Fruit fly (Drosophila melanogaster) whole organism, embryonic: ENCODE results near the gene CG12081.

Source experiments
- Atf-2 ChIP-seq: fragments of 200-800 bp; sonication (Bioruptor generic); optimal IDR thresholded peaks from 2 replicates; lab custom pipeline; 2016; ENCODE audit warnings: missing biosample characterization, missing genetic modification characterization
- Awh ChIP-seq: fragments of 200-800 bp; sonication (Bioruptor generic); IDR thresholded peaks from 2 replicates; pipeline ENCODE4, ENCODE4 v1.3.6; 2022; ENCODE audit warnings: missing biosample characterization, missing genetic modification characterization
- BtbVII ChIP-seq: fragments of 200-800 bp; sonication (Bioruptor generic); optimal IDR thresholded peaks from 3 replicates; lab custom pipeline; 2017; ENCODE audit warnings: missing biosample characterization, mild to moderate bottlenecking, missing genetic modification characterization
- CG10543 ChIP-seq: fragments of 200-800 bp; sonication (Bioruptor generic); optimal IDR thresholded peaks from 3 replicates; lab custom pipeline; 2017; ENCODE audit warnings: missing biosample characterization, mild to moderate bottlenecking, missing genetic modification characterization, moderate library complexity
- CG11247 ChIP-seq: fragments of 200-800 bp; sonication (Bioruptor generic); IDR thresholded peaks from 2 replicates; pipeline ENCODE4 v1.3.6; 2022; ENCODE audit warnings: missing biosample characterization, missing genetic modification characterization
- CG11504 ChIP-seq: fragments of 200-800 bp; sonication (Bioruptor generic); optimal IDR thresholded peaks from 3 replicates; lab custom pipeline; 2019; ENCODE audit warnings: missing biosample characterization, mild to moderate bottlenecking, missing genetic modification characterization, moderate library complexity
- CG11560 ChIP-seq: fragments of 200-800 bp; sonication (Bioruptor generic); IDR thresholded peaks from 3 replicates; pipeline ENCODE4 v1.3.6; 2022; ENCODE audit warnings: missing biosample characterization, missing genetic modification characterization
- CG12155 ChIP-seq: fragments of 200-800 bp; sonication (Bioruptor generic); optimal IDR thresholded peaks from 3 replicates; lab custom pipeline; 2016; ENCODE audit warnings: missing biosample characterization, missing genetic modification characterization
- CG1647 ChIP-seq: fragments of 200-800 bp; sonication (Bioruptor generic); optimal IDR thresholded peaks from 3 replicates; lab custom pipeline; 2016; ENCODE audit warnings: missing biosample characterization, missing genetic modification characterization
- CG18599 ChIP-seq: fragments of 200-800 bp; sonication (Bioruptor generic); optimal IDR thresholded peaks from 3 replicates; lab custom pipeline; 2017; ENCODE audit warnings: missing biosample characterization, missing genetic modification characterization, mild to moderate bottlenecking, moderate library complexity, missing genetic modification reagents
- CG32772 ChIP-seq: fragments of 200-800 bp; sonication (Bioruptor generic); IDR thresholded peaks from 2 replicates; pipeline ENCODE4 v1.3.6; 2022; ENCODE audit warnings: missing biosample characterization, missing genetic modification characterization
- CG4328 ChIP-seq: fragments of 200-800 bp; sonication (Bioruptor generic); optimal IDR thresholded peaks from 3 replicates; lab custom pipeline; 2017; ENCODE audit warnings: missing biosample characterization, missing genetic modification reagents, missing genetic modification characterization
- CG6254 ChIP-seq: fragments of 200-800 bp; sonication (Bioruptor generic); optimal IDR thresholded peaks from 3 replicates; lab custom pipeline; 2017; ENCODE audit warnings: mild to moderate bottlenecking, missing biosample characterization, missing genetic modification reagents, missing genetic modification characterization
- CG6683 ChIP-seq: fragments of 200-800 bp; sonication (Bioruptor generic); optimal IDR thresholded peaks from 2 replicates; lab custom pipeline; 2017; ENCODE audit warnings: missing biosample characterization, mild to moderate bottlenecking, missing genetic modification characterization, missing genetic modification reagents
- CG8281 ChIP-seq: fragments of 200-800 bp; sonication (Bioruptor generic); optimal IDR thresholded peaks from 2 replicates; lab custom pipeline; 2018; ENCODE audit warnings: missing biosample characterization, mild to moderate bottlenecking, missing genetic modification characterization, moderate library complexity
- CG9727 ChIP-seq: fragments of 200-800 bp; sonication (Bioruptor generic); optimal IDR thresholded peaks from 3 replicates; lab custom pipeline; 2017; ENCODE audit warnings: missing biosample characterization, mild to moderate bottlenecking, missing genetic modification characterization
- CG9932 ChIP-seq: fragments of 200-800 bp; sonication (Bioruptor generic); IDR thresholded peaks from 2 replicates; pipeline ENCODE4 v1.3.6; 2022; ENCODE audit warnings: missing biosample characterization, missing genetic modification characterization
- CTCF ChIP-seq: fragments of 200-800 bp; sonication (Bioruptor generic); optimal IDR thresholded peaks from 2 replicates; lab custom pipeline; 2017; ENCODE audit warnings: missing biosample characterization, mild to moderate bottlenecking, missing genetic modification characterization, moderate library complexity
- CoRest ChIP-seq: fragments of 200-800 bp; sonication (Bioruptor generic); optimal IDR thresholded peaks from 3 replicates; lab custom pipeline; 2018; ENCODE audit warnings: missing biosample characterization, mild to moderate bottlenecking, missing genetic modification characterization, moderate library complexity
- E2f2 ChIP-seq: fragments of 200-800 bp; sonication (Bioruptor generic); IDR thresholded peaks from 2 replicates; pipeline ENCODE4 v1.3.6; 2022; ENCODE audit warnings: missing biosample characterization, missing genetic modification characterization
- Fer1 ChIP-seq: fragments of 200-800 bp; sonication (Bioruptor generic); optimal IDR thresholded peaks from 2 replicates; lab custom pipeline; 2017; ENCODE audit warnings: missing biosample characterization, mild to moderate bottlenecking, missing genetic modification characterization
- Fer3 ChIP-seq: fragments of 200-800 bp; sonication (Bioruptor generic); optimal IDR thresholded peaks from 2 replicates; lab custom pipeline; 2018; ENCODE audit warnings: missing biosample characterization, mild to moderate bottlenecking, missing genetic modification characterization, moderate library complexity
- HLH54F ChIP-seq: fragments of 200-800 bp; sonication (Bioruptor generic); optimal IDR thresholded peaks from 3 replicates; lab custom pipeline; 2016; ENCODE audit warnings: missing biosample characterization, missing genetic modification characterization
- HLHmδ ChIP-seq: fragments of 200-800 bp; sonication (Bioruptor generic); optimal IDR thresholded peaks from 2 replicates; lab custom pipeline; 2018; ENCODE audit warnings: missing biosample characterization, mild to moderate bottlenecking, missing genetic modification characterization, moderate library complexity
- Hand ChIP-seq: fragments of 200-800 bp; sonication (Bioruptor generic); optimal IDR thresholded peaks from 2 replicates; lab custom pipeline; 2017; ENCODE audit warnings: mild to moderate bottlenecking, missing biosample characterization, missing genetic modification reagents, missing genetic modification characterization
- Kr ChIP-seq: fragments of 200-800 bp; sonication (Bioruptor generic); optimal IDR thresholded peaks from 2 replicates; lab custom pipeline; 2017; ENCODE audit warnings: missing biosample characterization, mild to moderate bottlenecking, missing genetic modification characterization
- Mrtf ChIP-seq: fragments of 200-800 bp; sonication (Bioruptor generic); IDR thresholded peaks from 3 replicates; pipeline ENCODE4 v1.3.6; 2022; ENCODE audit warnings: missing biosample characterization, missing genetic modification characterization
- NC2α ChIP-seq: fragments of 200-800 bp; sonication (Bioruptor generic); optimal IDR thresholded peaks from 2 replicates; lab custom pipeline; 2016; ENCODE audit warnings: missing biosample characterization, missing genetic modification characterization
- Side ChIP-seq: fragments of 200-800 bp; sonication (Bioruptor generic); optimal IDR thresholded peaks from 2 replicates; lab custom pipeline; 2016; ENCODE audit warnings: missing biosample characterization, missing genetic modification characterization
- bigmax ChIP-seq: fragments of 200-800 bp; sonication (Bioruptor generic); optimal IDR thresholded peaks from 2 replicates; lab custom pipeline; 2018; ENCODE audit warnings: missing biosample characterization, mild to moderate bottlenecking, missing genetic modification characterization
- corto ChIP-seq: fragments of 200-800 bp; sonication (Bioruptor generic); optimal IDR thresholded peaks from 2 replicates; lab custom pipeline; 2016; ENCODE audit warnings: missing biosample characterization, mild to moderate bottlenecking, missing genetic modification characterization, moderate library complexity
- en ChIP-seq: fragments of 200-800 bp; sonication (Bioruptor generic); optimal IDR thresholded peaks from 2 replicates; lab custom pipeline; 2016; ENCODE audit warnings: missing biosample characterization, missing genetic modification characterization
- esg ChIP-seq: fragments of 200-800 bp; sonication (Bioruptor generic); conservative IDR thresholded peaks from 2 replicates; pipeline ENCODE4 v1.3.6; 2022; ENCODE audit warnings: missing biosample characterization, missing genetic modification characterization
- gsb-n ChIP-seq: fragments of 200-800 bp; sonication (Bioruptor generic); optimal IDR thresholded peaks from 3 replicates; lab custom pipeline; 2018; ENCODE audit warnings: missing biosample characterization, mild to moderate bottlenecking, missing genetic modification characterization
- h ChIP-seq: fragments of >200 bp; optimal IDR thresholded peaks from 2 replicates; lab custom pipeline; 2017
- insv ChIP-seq, 2 experiments: fragments of 200-800 bp; sonication (Bioruptor generic); optimal IDR thresholded peaks; 3 replicates each; lab custom pipeline; 2016 to 2018; ENCODE audit warnings: missing biosample characterization in 2 of 2, missing genetic modification characterization in 2 of 2
- kay ChIP-seq: fragments of 200-800 bp; sonication (Bioruptor generic); optimal IDR thresholded peaks from 2 replicates; lab custom pipeline; 2016; ENCODE audit warnings: missing biosample characterization, missing genetic modification characterization
- ken ChIP-seq: fragments of 200-800 bp; sonication (Bioruptor generic); IDR thresholded peaks from 3 replicates; pipeline ENCODE4 v1.3.6; 2022; ENCODE audit warnings: missing biosample characterization, missing genetic modification characterization
- nau ChIP-seq: fragments of 200-800 bp; sonication (Bioruptor generic); optimal IDR thresholded peaks from 3 replicates; lab custom pipeline; 2017; ENCODE audit warnings: missing biosample characterization, mild to moderate bottlenecking, missing genetic modification characterization, missing genetic modification reagents
- nerfin-1 ChIP-seq: fragments of 200-800 bp; sonication (Bioruptor generic); optimal IDR thresholded peaks from 3 replicates; lab custom pipeline; 2019; ENCODE audit warnings: missing biosample characterization, mild to moderate bottlenecking, missing genetic modification characterization, moderate library complexity
- pum ChIP-seq: fragments of 200-800 bp; sonication (Bioruptor generic); optimal IDR thresholded peaks from 2 replicates; lab custom pipeline; 2016; ENCODE audit warnings: missing biosample characterization, missing genetic modification characterization
- row ChIP-seq: fragments of 200-800 bp; sonication (Bioruptor generic); IDR thresholded peaks from 3 replicates; pipeline ENCODE4 v1.3.6; 2022; ENCODE audit warnings: missing biosample characterization, missing genetic modification characterization
- sd ChIP-seq: fragments of 200-800 bp; sonication (Bioruptor generic); optimal IDR thresholded peaks from 3 replicates; lab custom pipeline; 2018; ENCODE audit warnings: missing biosample characterization, mild to moderate bottlenecking, missing genetic modification characterization, moderate library complexity
- sim ChIP-seq: fragments of 200-800 bp; sonication (Bioruptor generic); IDR thresholded peaks from 2 replicates; pipeline ENCODE4 v1.3.6; 2022; ENCODE audit warnings: missing biosample characterization, missing genetic modification characterization
- sisA ChIP-seq: fragments of 200-800 bp; sonication (Bioruptor generic); IDR thresholded peaks from 2 replicates; pipeline ENCODE4 v1.3.6; 2022; ENCODE audit warnings: missing biosample characterization, missing genetic modification characterization
- sna ChIP-seq: fragments of 200-800 bp; sonication (Bioruptor generic); IDR thresholded peaks from 2 replicates; pipeline ENCODE4 v1.3.6; 2022; ENCODE audit warnings: missing biosample characterization, missing genetic modification characterization; ENCODE audit not compliant: partially characterized antibody
- tio ChIP-seq: fragments of 200-800 bp; sonication (Bioruptor generic); optimal IDR thresholded peaks from 2 replicates; lab custom pipeline; 2017; ENCODE audit warnings: missing biosample characterization, missing genetic modification characterization, inconsistent platforms
- tll ChIP-seq, 2 experiments: fragments of 200-800 bp in 1 of 2; fragments of >200 bp in 1 of 2; sonication (Bioruptor generic) in 1 of 2; optimal IDR thresholded peaks; 2 replicates each; lab custom pipeline; 2017 to 2019; ENCODE audit warnings: missing biosample characterization in 2 of 2, missing genetic modification characterization in 2 of 2, mild to moderate bottlenecking in 1 of 2, moderate library complexity in 1 of 2
- ttk ChIP-seq: fragments of 200-800 bp; sonication (Bioruptor generic); IDR thresholded peaks from 2 replicates; pipeline ENCODE4 v2.1.2; 2022; ENCODE audit warnings: missing biosample characterization, missing genetic modification characterization
- unpg ChIP-seq: fragments of 200-800 bp; sonication (Bioruptor generic); optimal IDR thresholded peaks from 3 replicates; lab custom pipeline; 2018; ENCODE audit warnings: missing biosample characterization, mild to moderate bottlenecking, missing genetic modification characterization, moderate library complexity
- wek ChIP-seq: fragments of 200-800 bp; sonication (Bioruptor generic); optimal IDR thresholded peaks from 3 replicates; lab custom pipeline; 2018; ENCODE audit warnings: missing biosample characterization, mild to moderate bottlenecking, missing genetic modification characterization, moderate library complexity

Gene CG12081

dm6 chrX:8541985-8542384 is 46.6 kb upstream of the CG12081 start (continued):
- TF ChIP-seq en (GFP tag; lab: Kevin White, UChicago): no peak
- TF ChIP-seq tio (GFP tag; lab: Kevin White, UChicago): peak; percentile 24
- TF ChIP-seq nerfin-1 (tag; lab: Kevin White, UChicago): peak; percentile 14
- no peak for TF ChIP-seq sim (GFP tag; lab: Robert Waterston, UW)
- peak; percentile 71 for TF ChIP-seq Fer3
- peak; percentile 71 for TF ChIP-seq unpg (GFP tag; lab: Kevin White, UChicago)
- TF ChIP-seq nau (GFP tag; lab: Kevin White, UChicago): no peak
- no peak for TF ChIP-seq h (lab: Kevin White, UChicago)
- TF ChIP-seq bigmax (GFP tag; lab: Kevin White, UChicago): no peak
- no peak for TF ChIP-seq gsb-n
- no peak for TF ChIP-seq Atf-2 (GFP tag; lab: Kevin White, UChicago)
- TF ChIP-seq BtbVII (GFP tag; lab: Kevin White, UChicago): peak; percentile 65
- TF ChIP-seq Hand (GFP tag; lab: Kevin White, UChicago): peak; percentile 64
- no peak for TF ChIP-seq sd (tag; lab: Kevin White, UChicago)
- TF ChIP-seq CG11247: peak; percentile 36; the same call in 1 of the 2 replicates
- TF ChIP-seq pum (GFP tag; lab: Kevin White, UChicago): peak; percentile 10
- TF ChIP-seq HLH54F: no peak
- TF ChIP-seq NC2α (GFP tag; lab: Kevin White, UChicago): no peak
- TF ChIP-seq CG4328 (GFP tag; lab: Kevin White, UChicago): no peak
- TF ChIP-seq CG18599 (GFP tag; lab: Kevin White, UChicago): peak; percentile 90
- no peak for TF ChIP-seq CG6254 (GFP tag; lab: Kevin White, UChicago)
- no peak for TF ChIP-seq insv (GFP tag; optimal IDR thresholded peaks at IDR 0.05; lab: Kevin White, UChicago)
- peak; percentile 46; the same call in 1 of the 2 replicates for TF ChIP-seq esg (GFP tag; lab: Robert Waterston, UW)
- no peak for TF ChIP-seq ken
- TF ChIP-seq CTCF: no peak
- peak; percentile 29 for TF ChIP-seq CG8281 (tag; lab: Kevin White, UChicago)
- no peak for TF ChIP-seq CG9932 (GFP tag; lab: Robert Waterston, UW)
- TF ChIP-seq wek (GFP tag; lab: Kevin White, UChicago): no peak
- no peak for TF ChIP-seq HLHmδ (GFP tag; lab: Kevin White, UChicago)
- TF ChIP-seq CG1647 (GFP tag; lab: Kevin White, UChicago): no peak
- TF ChIP-seq CG11504 (tag; lab: Kevin White, UChicago): peak; percentile 78
- TF ChIP-seq row (GFP tag; lab: Robert Waterston, UW): peak; percentile 67; the same call in 2 of the 3 replicates
- peak; percentile 61 for TF ChIP-seq CoRest (tag; lab: Kevin White, UChicago)
- TF ChIP-seq CG10543: peak; percentile 10
- peak; percentile 11 for TF ChIP-seq CG12155 (GFP tag; lab: Kevin White, UChicago)
- peak; percentile 46; the same call in 1 of the 2 replicates for TF ChIP-seq E2f2
- no peak for TF ChIP-seq corto (GFP tag; lab: Kevin White, UChicago)
- TF ChIP-seq Mrtf (GFP tag; lab: Robert Waterston, UW): peak; percentile 47; the same call in 1 of the 3 replicates
- no peak for TF ChIP-seq Awh (GFP tag; lab: Robert Waterston, UW)
- TF ChIP-seq CG6683: peak; percentile 51
- no peak for TF ChIP-seq sna (GFP tag; lab: Robert Waterston, UW)
- TF ChIP-seq tll (GFP tag; optimal IDR thresholded peaks at IDR 0.05; lab: Kevin White, UChicago): no peak
- no peak for TF ChIP-seq Kr (GFP tag; lab: Kevin White, UChicago)
- 0 out of 2 replicates have a peak, but pooled peaks have one; percentile 12 for TF ChIP-seq CG32772 (GFP tag; lab: Robert Waterston, UW)
- no peak for TF ChIP-seq CG11560 (tag; lab: Robert Waterston, UW)
- peak; percentile 52 for TF ChIP-seq sisA (GFP tag; lab: Robert Waterston, UW)
- TF ChIP-seq Fer1 (GFP tag; lab: Kevin White, UChicago): peak; percentile 85
- no peak for TF ChIP-seq kay (GFP tag; lab: Kevin White, UChicago)
- TF ChIP-seq ttk (GFP tag; lab: Robert Waterston, UW): peak; percentile 46; the same call in 1 of the 2 replicates
- TF ChIP-seq CG9727 (GFP tag; lab: Kevin White, UChicago): peak; percentile 30
- no peak for TF ChIP-seq Side (GFP tag; lab: Kevin White, UChicago)
